Worm (Caenorhabditis elegans): ENCODE measurements around the gene ckb-1.

ce11 chrIII:4378600-4379293 is 13.7 kb downstream of the ckb-1 start:
- TF ChIP-seq flt-1 (GFP tag; IDR thresholded peaks at IDR 0.05) (peak; percentile 91), med-1 (GFP tag; optimal IDR thresholded peaks at IDR 0.05; ENCODE audit: insufficient read depth) (peak; percentile 5), ztf-29 (GFP tag; IDR thresholded peaks at IDR 0.05) (peak; percentile 83), cog-1 (tag; optimal IDR thresholded peaks at IDR 0.05) (peak; percentile 56), klf-2 (GFP tag; conservative IDR thresholded peaks at IDR 0.05) (peak; percentile 66), ztf-23 (GFP tag; IDR thresholded peaks at IDR 0.05) (peak; percentile 83)

All from whole organism, midembryonic.